Worm (Caenorhabditis elegans): Measurements from ENCODE around the gene C06A6.4.
A peak's percentile ranks its signal among the peaks of the same experiment; 100 is the strongest.

The C06A6.4 gene

ce11 chrIV:7834625-7835228 is 5.6 kb upstream of the C06A6.4 start, which contains the start of gene erp-44.2:
Gene erp-44.2, minus strand, starts transcription at chrIV:7834675.
- TF ChIP-seq nhr-76 (tag; optimal IDR thresholded peaks at IDR 0.05) (no peak), hpl-2 (GFP tag; optimal IDR thresholded peaks at IDR 0.05) (no peak), hlh-17 (GFP tag; optimal IDR thresholded peaks at IDR 0.05; ENCODE audit: borderline replicate concordance) (no peak), snu-23 (GFP tag; optimal IDR thresholded peaks at IDR 0.05) (no peak)

ce11 chrIV:7830151-7830550 is 1.1 kb upstream of the C06A6.4 start, which contains the start of gene mvb-12:
Gene mvb-12, plus strand, starts transcription at chrIV:7830525.
- TF ChIP-seq xbp-1 (tag; optimal IDR thresholded peaks at IDR 0.05) (peak; percentile 9), nhr-71 (tag; optimal IDR thresholded peaks at IDR 0.05) (peak; percentile 34), tlp-1 (tag; optimal IDR thresholded peaks at IDR 0.05) (no peak), mef-2 (tag; optimal IDR thresholded peaks at IDR 0.05) (no peak), sup-37 (GFP tag; optimal IDR thresholded peaks at IDR 0.05) (no peak), lsy-2 (tag; optimal IDR thresholded peaks at IDR 0.05) (peak in 1 of 2 experiments; percentile 46), fkh-8 (tag; optimal IDR thresholded peaks at IDR 0.05) (peak; percentile 60), nhr-237 (tag; optimal IDR thresholded peaks at IDR 0.05) (no peak), ama-1 (optimal IDR thresholded peaks at IDR 0.05) (no peak), mep-1 (tag; optimal IDR thresholded peaks at IDR 0.05) (peak; percentile 31), C16A3.4 (tag; optimal IDR thresholded peaks at IDR 0.05) (peak; percentile 2), snu-23 (GFP tag; optimal IDR thresholded peaks at IDR 0.05) (peak; percentile 29), nhr-77 (tag; optimal IDR thresholded peaks at IDR 0.05) (peak; percentile 4), mdl-1 (tag; optimal IDR thresholded peaks at IDR 0.05) (peak in 1 of 2 experiments; percentile 13), pag-3 (tag; optimal IDR thresholded peaks at IDR 0.05; ENCODE audit: borderline replicate concordance, insufficient read depth) (no peak), fkh-4 (tag; optimal IDR thresholded peaks at IDR 0.05; ENCODE audit: borderline replicate concordance) (no peak), dpl-1 (GFP tag; optimal IDR thresholded peaks at IDR 0.05) (peak in 2 of 3 experiments; percentile 15 to 43), ztf-4 (tag; optimal IDR thresholded peaks at IDR 0.05) (no peak), lin-15B (tag; optimal IDR thresholded peaks at IDR 0.05) (peak; percentile 5), blmp-1 (tag; optimal IDR thresholded peaks at IDR 0.05) (peak; percentile 5), swsn-7 (tag; optimal IDR thresholded peaks at IDR 0.05) (peak; percentile 13), nhr-20 (tag; optimal IDR thresholded peaks at IDR 0.05) (no peak), grh-1 (GFP tag; IDR thresholded peaks at IDR 0.05) (no peak), efl-1 (optimal IDR thresholded peaks at IDR 0.05) (peak; percentile 2 to 5), efl-1 (GFP tag; optimal IDR thresholded peaks at IDR 0.05 in 1 of 2) (peak; percentile 31 to 75), elt-2 (tag; optimal IDR thresholded peaks at IDR 0.05) (no peak), lin-14 (GFP tag; optimal IDR thresholded peaks at IDR 0.05) (peak; percentile 77)

- TF ChIP-seq nhr-77 (tag; optimal IDR thresholded peaks at IDR 0.05) (no peak), swsn-7 (tag; optimal IDR thresholded peaks at IDR 0.05) (no peak), dsc-1 (tag; optimal IDR thresholded peaks at IDR 0.05) (no peak), egl-27 (tag; optimal IDR thresholded peaks at IDR 0.05) (no peak), aly-2 (tag; optimal IDR thresholded peaks at IDR 0.05) (peak; percentile 23), lin-14 (GFP tag; optimal IDR thresholded peaks at IDR 0.05) (peak; percentile 74), unc-62 (GFP tag; optimal IDR thresholded peaks at IDR 0.05) (no peak), ceh-90 (tag; optimal IDR thresholded peaks at IDR 0.05) (no peak), nhr-71 (tag; optimal IDR thresholded peaks at IDR 0.05) (peak; percentile 43), snu-23 (GFP tag; optimal IDR thresholded peaks at IDR 0.05) (peak; percentile 38), ets-5 (GFP tag; IDR thresholded peaks at IDR 0.05) (no peak), lin-15B (tag; optimal IDR thresholded peaks at IDR 0.05) (no peak), rnt-1 (tag; optimal IDR thresholded peaks at IDR 0.05) (peak; percentile 7), blmp-1 (tag; optimal IDR thresholded peaks at IDR 0.05) (peak; percentile 24), lin-39 (tag; optimal IDR thresholded peaks at IDR 0.05) (no peak), lir-3 (tag; optimal IDR thresholded peaks at IDR 0.05; ENCODE audit: poor library complexity) (no peak), snpc-4 (tag; optimal IDR thresholded peaks at IDR 0.05) (no peak), lsy-2 (tag; optimal IDR thresholded peaks at IDR 0.05) (peak in 1 of 2 experiments; percentile 31), irx-1 (tag; optimal IDR thresholded peaks at IDR 0.05) (no peak), nhr-47 (tag; optimal IDR thresholded peaks at IDR 0.05) (no peak), zip-4 (GFP tag; optimal IDR thresholded peaks at IDR 0.05) (no peak), efl-1 (optimal IDR thresholded peaks at IDR 0.05) (no peak), efl-1 (GFP tag; optimal IDR thresholded peaks at IDR 0.05 in 1 of 2) (peak in 1 of 2 experiments; percentile 55), grh-1 (GFP tag; IDR thresholded peaks at IDR 0.05) (peak; percentile 82), C34B4.2 (tag; optimal IDR thresholded peaks at IDR 0.05) (no peak), mab-9 (GFP tag; IDR thresholded peaks at IDR 0.05) (no peak), fkh-8 (tag; optimal IDR thresholded peaks at IDR 0.05) (no peak), nhr-12 (tag; optimal IDR thresholded peaks at IDR 0.05) (no peak), mep-1 (tag; optimal IDR thresholded peaks at IDR 0.05) (peak; percentile 29), F16B12.6 (tag; optimal IDR thresholded peaks at IDR 0.05) (no peak)
Observed at ce11 chrIV:7824649-7825048, 4.4 kb downstream of the C06A6.4 start.

Data from whole organism, L1 larva.